Worm (Caenorhabditis elegans) whole organism, L3 larva: ENCODE results near the gene kbp-1.

Source experiments
- R02D3.7 ChIP-seq: fragments of 150-350 bp; optimal IDR thresholded peaks from 2 replicates; lab custom pipeline; 2014; ENCODE audit warnings: missing biosample characterization, missing genetic modification characterization
- ZK546.5 ChIP-seq: sonication (generic microtip); optimal IDR thresholded peaks from 2 replicates; lab custom pipeline; 2017; ENCODE audit warnings: missing biosample characterization, missing genetic modification characterization
- ama-1 ChIP-seq: fragments of 150-350 bp; optimal IDR thresholded peaks from 2 replicates; lab custom pipeline; 2018
- daf-12 ChIP-seq: fragments of 150-350 bp; optimal IDR thresholded peaks from 2 replicates; lab custom pipeline; 2014; ENCODE audit warnings: missing biosample characterization, missing genetic modification reagents, missing genetic modification characterization
- fkh-10 ChIP-seq: sonication (generic microtip); optimal IDR thresholded peaks from 2 replicates; lab custom pipeline; 2017; ENCODE audit warnings: missing biosample characterization, missing genetic modification reagents, missing genetic modification characterization
- lsy-12 ChIP-seq: sonication (generic microtip); optimal IDR thresholded peaks from 2 replicates; lab custom pipeline; 2016; ENCODE audit warnings: mild to moderate bottlenecking, missing genetic modification characterization, missing compliant biosample characterization
- nhr-25 ChIP-seq: sonication (generic microtip); optimal IDR thresholded peaks from 2 replicates; lab custom pipeline; 2017; ENCODE audit warnings: missing biosample characterization, missing genetic modification characterization
- nhr-76 ChIP-seq: fragments of 150-350 bp; sonication (generic microtip); optimal IDR thresholded peaks from 5 replicates; lab custom pipeline; 2014; ENCODE audit warnings: missing biosample characterization, missing genetic modification characterization
- zag-1 ChIP-seq: fragments of 150-350 bp; optimal IDR thresholded peaks from 2 replicates; lab custom pipeline; 2014; ENCODE audit warnings: missing biosample characterization, missing genetic modification characterization

- TF ChIP-seq nhr-25 (tag; lab: Kevin White, UChicago) (no peak), zag-1 (tag; lab: Kevin White, UChicago) (no peak), lsy-12 (tag; lab: Kevin White, UChicago) (no peak), ZK546.5 (tag; lab: Kevin White, UChicago) (no peak), daf-12 (tag; lab: Kevin White, UChicago) (no peak), R02D3.7 (no peak), nhr-76 (tag; lab: Kevin White, UChicago) (no peak), fkh-10 (GFP tag; lab: Kevin White, UChicago) (no peak), ama-1 (lab: Kevin White, UChicago) (no peak)
These were observed 3.2 kb downstream of the kbp-1 start, which contains the start of gene K04C2.3 for ce11 chrIII:6872534-6873150.
